Worm (Caenorhabditis elegans) whole organism, early embryonic: ENCODE measurements around the gene lido-15.

ENCODE experiments used
- B0310.2 ChIP-seq: sonication (generic microtip); optimal IDR thresholded peaks from 2 replicates; lab custom pipeline; 2016; ENCODE audit warnings: mild to moderate bottlenecking, missing genetic modification characterization, missing compliant biosample characterization
- ama-1 ChIP-seq: fragments of 150-350 bp; optimal IDR thresholded peaks from 2 replicates; lab custom pipeline; 2014
- ceh-13 ChIP-seq: fragments of 200-800 bp; sonication (Bioruptor generic); optimal IDR thresholded peaks from 2 replicates; lab custom pipeline; 2018; ENCODE audit warnings: mild to moderate bottlenecking, missing genetic modification characterization, missing compliant biosample characterization
- ceh-36 ChIP-seq: sonication (generic microtip); optimal IDR thresholded peaks from 2 replicates; lab custom pipeline; 2016; ENCODE audit warnings: missing genetic modification characterization, inconsistent platforms, missing compliant biosample characterization
- ets-7 ChIP-seq: sonication (generic microtip); optimal IDR thresholded peaks from 2 replicates; lab custom pipeline; 2016; ENCODE audit warnings: missing genotype, missing genetic modification characterization, missing compliant biosample characterization
- flt-1 ChIP-seq: fragments of 200-800 bp; sonication (Bioruptor generic); IDR thresholded peaks from 2 replicates; pipeline ENCODE4 v1.3.6; 2022; ENCODE audit warnings: missing genetic modification characterization, missing compliant biosample characterization
- hnd-1 ChIP-seq: sonication (generic microtip); optimal IDR thresholded peaks from 2 replicates; lab custom pipeline; 2016; ENCODE audit warnings: missing genetic modification characterization, missing compliant biosample characterization
- pes-1 ChIP-seq: fragments of 200-800 bp; sonication (Bioruptor generic); IDR thresholded peaks from 2 replicates; pipeline ENCODE4 v1.3.6; 2022; ENCODE audit warnings: missing genetic modification reagents, missing genetic modification characterization, missing compliant biosample characterization
- sea-1 ChIP-seq: fragments of 200-800 bp; sonication (Bioruptor generic); conservative IDR thresholded peaks from 2 replicates; pipeline ENCODE4 v1.3.6; 2022; ENCODE audit warnings: missing genetic modification characterization, missing compliant biosample characterization
- tbx-11 ChIP-seq: fragments of 200-800 bp; sonication (Bioruptor generic); IDR thresholded peaks from 2 replicates; pipeline ENCODE4 v1.3.6; 2022; ENCODE audit warnings: missing genetic modification characterization, missing compliant biosample characterization
- tbx-37 ChIP-seq: fragments of 200-800 bp; sonication (Bioruptor generic); conservative IDR thresholded peaks from 2 replicates; pipeline ENCODE4 v1.3.6; 2022; ENCODE audit warnings: missing genetic modification reagents, missing genetic modification characterization, missing compliant biosample characterization
- tra-4 ChIP-seq: sonication (generic microtip); optimal IDR thresholded peaks from 2 replicates; lab custom pipeline; 2017; ENCODE audit warnings: missing genetic modification characterization, missing compliant biosample characterization

ce11 chrII:3846028-3846427 is 33.9 kb downstream of the lido-15 start, which contains the start of gene C17A2.2:
- TF ChIP-seq ceh-36 (tag; lab: Kevin White, UChicago) = no peak
- TF ChIP-seq tra-4 (tag; lab: Kevin White, UChicago) = no peak
- no peak for TF ChIP-seq ceh-13 (GFP tag; lab: Kevin White, UChicago)
- no peak for TF ChIP-seq ama-1 (lab: Kevin White, UChicago)
- no peak for TF ChIP-seq tbx-37 (GFP tag; lab: Robert Waterston, UW)
- no peak for TF ChIP-seq flt-1 (GFP tag; lab: Robert Waterston, UW)
- no peak for TF ChIP-seq hnd-1 (tag; lab: Kevin White, UChicago)
- no peak for TF ChIP-seq ets-7 (tag; lab: Kevin White, UChicago)
- no peak for TF ChIP-seq sea-1
- no peak for TF ChIP-seq tbx-11 (GFP tag; lab: Robert Waterston, UW)
- TF ChIP-seq pes-1 (GFP tag; lab: Robert Waterston, UW) = no peak
- no peak for TF ChIP-seq B0310.2
